Worm (Caenorhabditis elegans): ENCODE results near the gene K08F9.1.

The K08F9.1 gene

DNA sequence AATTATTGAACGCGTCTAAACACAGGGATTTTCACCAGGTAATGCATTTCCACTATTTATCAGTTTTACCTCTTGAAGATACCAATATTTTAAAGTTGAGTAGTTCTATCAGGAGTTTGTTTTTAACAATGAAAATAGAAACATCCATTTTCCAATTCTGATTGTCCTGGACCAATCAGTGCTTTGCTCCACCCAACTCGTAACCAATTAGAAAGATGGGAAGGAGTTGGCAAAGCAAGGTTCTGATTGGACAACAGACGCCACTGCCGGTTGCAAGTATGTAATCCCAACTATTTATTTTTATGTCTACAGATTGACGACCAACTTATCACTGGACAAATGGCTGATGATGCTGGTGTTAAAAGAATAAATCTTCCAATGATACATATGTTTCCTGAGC, 7.0 kb upstream of the K08F9.1 start:
- no peak for TF ChIP-seq T22C8.4 (GFP tag; IDR thresholded peaks at IDR 0.05)
- no peak for TF ChIP-seq flt-1 (GFP tag; IDR thresholded peaks at IDR 0.05)
- no peak for TF ChIP-seq tab-1 (GFP tag; IDR thresholded peaks at IDR 0.05)
- no peak for TF ChIP-seq ztf-29 (GFP tag; IDR thresholded peaks at IDR 0.05)
- no peak for TF ChIP-seq ztf-23 (GFP tag; IDR thresholded peaks at IDR 0.05)
- no peak for TF ChIP-seq med-1 (GFP tag; optimal IDR thresholded peaks at IDR 0.05; ENCODE audit: insufficient read depth)
- no peak for TF ChIP-seq cog-1 (tag; optimal IDR thresholded peaks at IDR 0.05)
- no peak for TF ChIP-seq ref-1 (GFP tag; conservative IDR thresholded peaks at IDR 0.05)
- TF ChIP-seq klf-2 (GFP tag; conservative IDR thresholded peaks at IDR 0.05) = no peak

- no peak for TF ChIP-seq med-1 (GFP tag; optimal IDR thresholded peaks at IDR 0.05; ENCODE audit: insufficient read depth)
- TF ChIP-seq tab-1 (GFP tag; IDR thresholded peaks at IDR 0.05) = no peak
- TF ChIP-seq ztf-23 (GFP tag; IDR thresholded peaks at IDR 0.05) = no peak
- no peak for TF ChIP-seq ztf-29 (GFP tag; IDR thresholded peaks at IDR 0.05)
- no peak for TF ChIP-seq klf-2 (GFP tag; conservative IDR thresholded peaks at IDR 0.05)
- no peak for TF ChIP-seq T22C8.4 (GFP tag; IDR thresholded peaks at IDR 0.05)
- TF ChIP-seq ref-1 (GFP tag; conservative IDR thresholded peaks at IDR 0.05) = no peak
- TF ChIP-seq cog-1 (tag; optimal IDR thresholded peaks at IDR 0.05) = no peak
- no peak for TF ChIP-seq flt-1 (GFP tag; IDR thresholded peaks at IDR 0.05)
These were observed 5.6 kb upstream of the K08F9.1 start, which contains the start of gene T09F5.1 for ce11 chrV:15148800-15149199. Gene T09F5.1, plus strand, starts transcription at chrV:15149100.

ce11 chrV:15147776-15148175, 4.6 kb upstream of the K08F9.1 start, which contains the start of gene T09F5.20:
Gene T09F5.20, minus strand, starts transcription at chrV:15147876.
- TF ChIP-seq T22C8.4 (GFP tag; IDR thresholded peaks at IDR 0.05) = no peak
- TF ChIP-seq flt-1 (GFP tag; IDR thresholded peaks at IDR 0.05) = no peak
- no peak for TF ChIP-seq ztf-23 (GFP tag; IDR thresholded peaks at IDR 0.05)
- TF ChIP-seq klf-2 (GFP tag; conservative IDR thresholded peaks at IDR 0.05) = no peak
- TF ChIP-seq tab-1 (GFP tag; IDR thresholded peaks at IDR 0.05) = no peak
- no peak for TF ChIP-seq cog-1 (tag; optimal IDR thresholded peaks at IDR 0.05)
- no peak for TF ChIP-seq ztf-29 (GFP tag; IDR thresholded peaks at IDR 0.05)
- TF ChIP-seq med-1 (GFP tag; optimal IDR thresholded peaks at IDR 0.05; ENCODE audit: insufficient read depth) = no peak
- TF ChIP-seq ref-1 (GFP tag; conservative IDR thresholded peaks at IDR 0.05) = no peak

DNA sequence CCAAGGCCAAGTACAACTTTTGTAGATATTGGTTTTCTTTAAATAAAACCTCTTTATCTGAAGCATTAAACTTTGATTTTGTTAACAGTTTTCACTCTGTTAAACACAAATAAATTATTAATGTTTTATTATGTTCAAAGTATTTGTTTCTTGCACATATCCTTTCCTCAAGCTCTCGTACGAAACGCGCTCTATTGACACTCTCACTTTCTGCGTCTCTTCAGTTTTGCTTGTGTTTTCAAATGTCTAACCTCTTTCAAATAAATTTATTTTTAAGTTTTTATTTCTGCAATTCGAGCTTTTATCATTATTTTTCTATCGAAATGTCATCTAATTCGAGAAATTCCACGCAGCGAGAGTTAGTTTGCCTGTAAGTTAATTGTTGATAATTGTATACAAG, 613 bp upstream of the K08F9.1 start, which contains the start of gene K08F9.4:
K08F9.4 (plus strand) TSS at position 222 of the 400 bp plus-strand sequence.
- TF ChIP-seq ztf-29 (GFP tag; IDR thresholded peaks at IDR 0.05) = no peak

DNA sequence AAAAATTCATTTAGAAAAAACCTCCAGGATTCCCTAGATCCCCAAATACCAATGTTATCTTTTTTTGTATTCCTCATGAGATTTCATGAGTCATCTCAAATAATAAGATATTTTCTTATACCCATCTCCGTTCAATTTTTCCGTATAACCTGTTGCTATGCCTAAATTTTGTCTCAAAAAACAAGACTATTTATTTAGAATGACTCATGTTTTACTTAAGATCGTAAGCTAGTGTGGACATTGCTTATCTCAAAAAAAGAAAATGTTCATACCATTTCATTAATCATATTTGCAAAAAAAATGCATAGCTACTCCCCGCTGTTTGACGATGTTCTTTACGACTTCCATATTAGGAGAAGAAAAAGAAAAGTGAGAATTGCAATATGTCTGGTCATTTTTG, 2.9 kb downstream of the K08F9.1 start, which contains the start of gene K08F9.3:
K08F9.3 (plus strand) TSS at position 301 of the 400 bp plus-strand sequence.
- no peak for TF ChIP-seq klf-2 (GFP tag; conservative IDR thresholded peaks at IDR 0.05)
- no peak for TF ChIP-seq ztf-23 (GFP tag; IDR thresholded peaks at IDR 0.05)
- no peak for TF ChIP-seq ref-1 (GFP tag; conservative IDR thresholded peaks at IDR 0.05)
- no peak for TF ChIP-seq T22C8.4 (GFP tag; IDR thresholded peaks at IDR 0.05)
- no peak for TF ChIP-seq tab-1 (GFP tag; IDR thresholded peaks at IDR 0.05)

ce11 chrV:15139811-15140210, 3.4 kb downstream of the K08F9.1 start:
- no peak for TF ChIP-seq med-1 (GFP tag; optimal IDR thresholded peaks at IDR 0.05; ENCODE audit: insufficient read depth)
- TF ChIP-seq ref-1 (GFP tag; conservative IDR thresholded peaks at IDR 0.05) = no peak
- TF ChIP-seq cog-1 (tag; optimal IDR thresholded peaks at IDR 0.05) = no peak
- no peak for TF ChIP-seq klf-2 (GFP tag; conservative IDR thresholded peaks at IDR 0.05)
- no peak for TF ChIP-seq T22C8.4 (GFP tag; IDR thresholded peaks at IDR 0.05)
- TF ChIP-seq ztf-23 (GFP tag; IDR thresholded peaks at IDR 0.05) = no peak
- no peak for TF ChIP-seq tab-1 (GFP tag; IDR thresholded peaks at IDR 0.05)
- TF ChIP-seq flt-1 (GFP tag; IDR thresholded peaks at IDR 0.05) = no peak
- no peak for TF ChIP-seq ztf-29 (GFP tag; IDR thresholded peaks at IDR 0.05)

- peak; percentile 1 for TF ChIP-seq cog-1 (tag; optimal IDR thresholded peaks at IDR 0.05)
- no peak for TF ChIP-seq ref-1 (GFP tag; conservative IDR thresholded peaks at IDR 0.05)
- 0 out of 2 replicates have a peak, but pooled peaks have one; percentile 37 for TF ChIP-seq ztf-23 (GFP tag; IDR thresholded peaks at IDR 0.05)
- TF ChIP-seq med-1 (GFP tag; optimal IDR thresholded peaks at IDR 0.05; ENCODE audit: insufficient read depth) = no peak
- TF ChIP-seq klf-2 (GFP tag; conservative IDR thresholded peaks at IDR 0.05) = no peak
- TF ChIP-seq ztf-29 (GFP tag; IDR thresholded peaks at IDR 0.05) = no peak
- TF ChIP-seq T22C8.4 (GFP tag; IDR thresholded peaks at IDR 0.05) = no peak
- TF ChIP-seq tab-1 (GFP tag; IDR thresholded peaks at IDR 0.05) = no peak
- no peak for TF ChIP-seq flt-1 (GFP tag; IDR thresholded peaks at IDR 0.05)
These were observed 6.4 kb downstream of the K08F9.1 start, which contains the start of gene aipl-1 for ce11 chrV:15136772-15137171. Gene aipl-1, minus strand, starts transcription at chrV:15136801.

DNA sequence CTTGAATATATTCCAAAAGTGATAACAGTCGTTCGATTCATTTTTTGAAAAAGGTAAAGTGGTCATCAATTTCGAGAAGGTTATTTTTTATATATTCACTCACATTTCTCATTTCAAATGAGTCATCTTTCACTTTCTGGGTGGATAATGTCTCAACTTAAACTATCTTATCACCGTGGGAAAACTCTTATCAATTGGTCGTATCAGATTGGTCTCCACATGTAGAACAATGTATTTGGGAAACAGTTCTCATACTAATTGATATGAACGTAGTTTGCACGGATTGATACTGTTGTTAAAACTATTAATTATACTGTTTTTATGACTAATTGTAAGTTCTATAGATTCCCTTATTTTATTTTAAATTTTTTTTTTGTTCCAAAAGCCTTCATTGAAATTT, 9.4 kb downstream of the K08F9.1 start:
- TF ChIP-seq klf-2 (GFP tag; conservative IDR thresholded peaks at IDR 0.05) (no peak), med-1 (GFP tag; optimal IDR thresholded peaks at IDR 0.05; ENCODE audit: insufficient read depth) (no peak), ref-1 (GFP tag; conservative IDR thresholded peaks at IDR 0.05) (no peak), flt-1 (GFP tag; IDR thresholded peaks at IDR 0.05) (no peak), cog-1 (tag; optimal IDR thresholded peaks at IDR 0.05) (no peak), ztf-29 (GFP tag; IDR thresholded peaks at IDR 0.05) (no peak), T22C8.4 (GFP tag; IDR thresholded peaks at IDR 0.05) (no peak), tab-1 (GFP tag; IDR thresholded peaks at IDR 0.05) (no peak), ztf-23 (GFP tag; IDR thresholded peaks at IDR 0.05) (no peak)

- no peak for TF ChIP-seq T22C8.4 (GFP tag; IDR thresholded peaks at IDR 0.05)
- TF ChIP-seq klf-2 (GFP tag; conservative IDR thresholded peaks at IDR 0.05) = no peak
- no peak for TF ChIP-seq cog-1 (tag; optimal IDR thresholded peaks at IDR 0.05)
- TF ChIP-seq ztf-29 (GFP tag; IDR thresholded peaks at IDR 0.05) = no peak
- no peak for TF ChIP-seq flt-1 (GFP tag; IDR thresholded peaks at IDR 0.05)
- TF ChIP-seq ref-1 (GFP tag; conservative IDR thresholded peaks at IDR 0.05) = no peak
- TF ChIP-seq med-1 (GFP tag; optimal IDR thresholded peaks at IDR 0.05; ENCODE audit: insufficient read depth) = no peak
- TF ChIP-seq tab-1 (GFP tag; IDR thresholded peaks at IDR 0.05) = no peak
- TF ChIP-seq ztf-23 (GFP tag; IDR thresholded peaks at IDR 0.05) = no peak
These were observed 10.8 kb downstream of the K08F9.1 start, which contains the start of gene str-171 for ce11 chrV:15132423-15132822. Gene str-171, minus strand, starts transcription at chrV:15132523.

- TF ChIP-seq ztf-29 (GFP tag; IDR thresholded peaks at IDR 0.05) (no peak), T22C8.4 (GFP tag; IDR thresholded peaks at IDR 0.05) (no peak), med-1 (GFP tag; optimal IDR thresholded peaks at IDR 0.05; ENCODE audit: insufficient read depth) (no peak), tab-1 (GFP tag; IDR thresholded peaks at IDR 0.05) (no peak), cog-1 (tag; optimal IDR thresholded peaks at IDR 0.05) (no peak), ref-1 (GFP tag; conservative IDR thresholded peaks at IDR 0.05) (no peak), klf-2 (GFP tag; conservative IDR thresholded peaks at IDR 0.05) (no peak), flt-1 (GFP tag; IDR thresholded peaks at IDR 0.05) (no peak)
These were observed 15.2 kb downstream of the K08F9.1 start, which contains the start of gene srr-7 for ce11 chrV:15127955-15128354. Gene srr-7, plus strand, starts transcription at chrV:15128255.
